1 fruit fly cellular context compared by ENCODE assay signal in genomic region chr3L:3928205-3928942, dm6.
TF ChIP-seq lines count a peak whose summit lies in the region.

No protein-coding gene starts in this region.

TF ChIP-seq in whole organism, embryonic, 481 proteins besides CTCF, POLR2A, EP300 and RAD21 (continued from another document and continues in another):
- TF ChIP-seq nau (GFP tag; optimal IDR thresholded peaks at IDR 0.05; lab: Kevin White, UChicago) (peak; percentile 77), CG30403 (GFP tag; optimal IDR thresholded peaks at IDR 0.05; lab: Kevin White, UChicago) (peak; percentile 85), TFAM (GFP tag; optimal IDR thresholded peaks at IDR 0.05; lab: Kevin White, UChicago) (no peak), br (optimal IDR thresholded peaks at IDR 0.05; lab: Kevin White, UChicago) (no peak), en (GFP tag; optimal IDR thresholded peaks at IDR 0.05; lab: Kevin White, UChicago) (peak; percentile 41), bab2 (GFP tag; optimal IDR thresholded peaks at IDR 0.05; lab: Kevin White, UChicago) (peak; percentile 89), CG17612 (GFP tag; IDR thresholded peaks at IDR 0.05; lab: Robert Waterston, UW) (peak; percentile 71; the same call in 1 of the 2 replicates), CG13296 (GFP tag; optimal IDR thresholded peaks at IDR 0.05; lab: Kevin White, UChicago) (peak; percentile 89), CG11085 (GFP tag; IDR thresholded peaks at IDR 0.05; lab: Robert Waterston, UW) (peak; percentile 81), hth (optimal IDR thresholded peaks at IDR 0.05; lab: Kevin White, UChicago) (no peak), CG16779 (GFP tag; IDR thresholded peaks at IDR 0.05; lab: Robert Waterston, UW) (peak; percentile 80), Dp (GFP tag; optimal IDR thresholded peaks at IDR 0.05; lab: Kevin White, UChicago) (no peak), gcm2 (GFP tag; optimal IDR thresholded peaks at IDR 0.05; lab: Kevin White, UChicago) (peak; percentile 57), crc (GFP tag; optimal IDR thresholded peaks at IDR 0.05; lab: Kevin White, UChicago) (peak; percentile 82), toy (GFP tag; IDR thresholded peaks at IDR 0.05; lab: Robert Waterston, UW) (peak; percentile 78), C15 (GFP tag; IDR thresholded peaks at IDR 0.05; lab: Robert Waterston, UW) (peak; percentile 72; the same call in 1 of the 3 replicates), exex (tag; optimal IDR thresholded peaks at IDR 0.05; lab: Kevin White, UChicago) (peak; percentile 92), lola (GFP tag; optimal IDR thresholded peaks at IDR 0.05; lab: Kevin White, UChicago) (no peak), CG10147 (GFP tag; optimal IDR thresholded peaks at IDR 0.05; lab: Kevin White, UChicago) (peak; percentile 83), Atf6 (GFP tag; IDR thresholded peaks at IDR 0.05; lab: Robert Waterston, UW) (peak; percentile 96), CG7839 (tag; optimal IDR thresholded peaks at IDR 0.05; lab: Kevin White, UChicago) (peak; percentile 91), ap (GFP tag; IDR thresholded peaks at IDR 0.05; lab: Robert Waterston, UW) (peak; percentile 73), CG5180 (GFP tag; optimal IDR thresholded peaks at IDR 0.05; lab: Kevin White, UChicago) (peak; percentile 46), CG13123 (GFP tag; optimal IDR thresholded peaks at IDR 0.05; lab: Kevin White, UChicago) (peak; percentile 72), Oaz (GFP tag; IDR thresholded peaks at IDR 0.05; lab: Robert Waterston, UW) (peak; percentile 86), CG34422 (GFP tag; IDR thresholded peaks at IDR 0.05; lab: Robert Waterston, UW) (peak; percentile 83), nerfin-1 (tag; optimal IDR thresholded peaks at IDR 0.05; lab: Kevin White, UChicago) (peak; percentile 62), HLHmδ (GFP tag; optimal IDR thresholded peaks at IDR 0.05; lab: Kevin White, UChicago) (no peak), CG43689 (GFP tag; IDR thresholded peaks at IDR 0.05; lab: Robert Waterston, UW) (peak; percentile 75), CG2116 (GFP tag; optimal IDR thresholded peaks at IDR 0.05; lab: Kevin White, UChicago) (peak; percentile 45), vvl (GFP tag; IDR thresholded peaks at IDR 0.05; lab: Robert Waterston, UW) (peak; percentile 91), H15 (GFP tag; IDR thresholded peaks at IDR 0.05; lab: Robert Waterston, UW) (peak; percentile 76; the same call in 2 of the 3 replicates), lmd (GFP tag; IDR thresholded peaks at IDR 0.05; lab: Robert Waterston, UW) (peak; percentile 88), CG14014 (GFP tag; IDR thresholded peaks at IDR 0.05; lab: Robert Waterston, UW) (peak; percentile 94), knrl (GFP tag; IDR thresholded peaks at IDR 0.05; lab: Robert Waterston, UW; ENCODE audit: partially characterized antibody) (no peak), grau (tag; optimal IDR thresholded peaks at IDR 0.05; lab: Kevin White, UChicago) (peak; percentile 89), CG6683 (GFP tag; optimal IDR thresholded peaks at IDR 0.05; lab: Kevin White, UChicago) (peak; percentile 77), CG15073 (GFP tag; optimal IDR thresholded peaks at IDR 0.05; lab: Kevin White, UChicago) (no peak), abd-A (tag; optimal IDR thresholded peaks at IDR 0.05; lab: Kevin White, UChicago) (peak; percentile 16), sens (GFP tag; lab: Kevin White, UChicago) (peak; percentile 95), CG15696 (tag; optimal IDR thresholded peaks at IDR 0.05; lab: Kevin White, UChicago) (peak; percentile 50), CG7928 (GFP tag; optimal IDR thresholded peaks at IDR 0.05; lab: Kevin White, UChicago) (peak; percentile 57), mld (GFP tag; IDR thresholded peaks at IDR 0.05; lab: Robert Waterston, UW; ENCODE audit: partially characterized antibody) (no peak), CG6654 (GFP tag; optimal IDR thresholded peaks at IDR 0.05; lab: Kevin White, UChicago) (peak; percentile 49), CG31388 (GFP tag; optimal IDR thresholded peaks at IDR 0.05; lab: Kevin White, UChicago) (peak; percentile 35), CG31441 (GFP tag; IDR thresholded peaks at IDR 0.05; lab: Robert Waterston, UW) (peak; percentile 69), ato (GFP tag; IDR thresholded peaks at IDR 0.05; lab: Robert Waterston, UW; ENCODE audit: partially characterized antibody) (no peak), CG4617 (GFP tag; optimal IDR thresholded peaks at IDR 0.05; lab: Kevin White, UChicago; ENCODE audit: borderline replicate concordance) (peak; percentile 22), Hsf (GFP tag; optimal IDR thresholded peaks at IDR 0.05; lab: Kevin White, UChicago) (peak; percentile 88), onecut (GFP tag; IDR thresholded peaks at IDR 0.05; lab: Robert Waterston, UW) (peak; percentile 72), CG10959 (GFP tag; IDR thresholded peaks at IDR 0.05; lab: Robert Waterston, UW) (peak; percentile 47; the same call in 1 of the 2 replicates), MESR4 (GFP tag; optimal IDR thresholded peaks at IDR 0.05; lab: Kevin White, UChicago) (peak; percentile 9), ems (GFP tag; optimal IDR thresholded peaks at IDR 0.05; lab: Kevin White, UChicago) (peak; percentile 73), pb (GFP tag; optimal IDR thresholded peaks at IDR 0.05; lab: Kevin White, UChicago) (peak; percentile 41), CrebB (tag; optimal IDR thresholded peaks at IDR 0.05; lab: Kevin White, UChicago) (peak; percentile 85), CG6765 (GFP tag; optimal IDR thresholded peaks at IDR 0.05; lab: Kevin White, UChicago) (peak; percentile 81), Nf-YB (GFP tag; optimal IDR thresholded peaks at IDR 0.05; lab: Kevin White, UChicago) (peak; percentile 59), CG14667 (GFP tag; IDR thresholded peaks at IDR 0.05; lab: Robert Waterston, UW) (peak; percentile 73), sim (GFP tag; IDR thresholded peaks at IDR 0.05; lab: Robert Waterston, UW) (no peak; the same call in 1 of the 2 replicates), CG11456 (GFP tag; IDR thresholded peaks at IDR 0.05; lab: Robert Waterston, UW) (peak; percentile 90), dpn (GFP tag; optimal IDR thresholded peaks at IDR 0.05; lab: Kevin White, UChicago) (peak; percentile 86 to 89), stc (GFP tag; IDR thresholded peaks at IDR 0.05; lab: Robert Waterston, UW) (peak; percentile 83), CG13624 (GFP tag; optimal IDR thresholded peaks at IDR 0.05; lab: Kevin White, UChicago) (peak; percentile 95), ro (GFP tag; IDR thresholded peaks at IDR 0.05; lab: Robert Waterston, UW) (peak; percentile 40), CG9932 (GFP tag; IDR thresholded peaks at IDR 0.05; lab: Robert Waterston, UW) (peak; percentile 90), vnd (GFP tag; IDR thresholded peaks at IDR 0.05; lab: Robert Waterston, UW; ENCODE audit: partially characterized antibody) (no peak), slp2 (GFP tag; optimal IDR thresholded peaks at IDR 0.05; lab: Kevin White, UChicago) (peak; percentile 66), CG16863 (GFP tag; optimal IDR thresholded peaks at IDR 0.05; lab: Kevin White, UChicago) (peak; percentile 83), Dip3 (GFP tag; optimal IDR thresholded peaks at IDR 0.05; lab: Kevin White, UChicago) (peak; percentile 89), Fer1 (GFP tag; optimal IDR thresholded peaks at IDR 0.05; lab: Kevin White, UChicago) (peak; percentile 93), Usf (GFP tag; optimal IDR thresholded peaks at IDR 0.05; lab: Kevin White, UChicago) (peak; percentile 74), nom (GFP tag; optimal IDR thresholded peaks at IDR 0.05; lab: Kevin White, UChicago) (no peak), sens-2 (GFP tag; IDR thresholded peaks at IDR 0.05; lab: Robert Waterston, UW) (peak; percentile 78), Neu2 (GFP tag; optimal IDR thresholded peaks at IDR 0.05; lab: Kevin White, UChicago; ENCODE audit: borderline replicate concordance) (no peak), CG32532 (GFP tag; IDR thresholded peaks at IDR 0.05; lab: Robert Waterston, UW) (peak; percentile 92), CG32772 (GFP tag; IDR thresholded peaks at IDR 0.05; lab: Robert Waterston, UW) (peak; percentile 78), CG3163 (GFP tag; optimal IDR thresholded peaks at IDR 0.05; lab: Kevin White, UChicago) (peak; percentile 67), fru (optimal IDR thresholded peaks at IDR 0.05; lab: Kevin White, UChicago) (no peak), pfk (GFP tag; optimal IDR thresholded peaks at IDR 0.05; lab: Kevin White, UChicago) (no peak), eve (GFP tag; optimal IDR thresholded peaks at IDR 0.05; lab: Kevin White, UChicago) (peak in 1 of 2 experiments; percentile 88), Dref (GFP tag; IDR thresholded peaks at IDR 0.05; lab: Robert Waterston, UW) (no peak), B-H2 (GFP tag; optimal IDR thresholded peaks at IDR 0.05; lab: Kevin White, UChicago) (peak; percentile 95), Hr3 (GFP tag; optimal IDR thresholded peaks at IDR 0.05; lab: Kevin White, UChicago) (peak; percentile 78), CG34376 (GFP tag; optimal IDR thresholded peaks at IDR 0.05; lab: Kevin White, UChicago) (peak; percentile 85), al (GFP tag; IDR thresholded peaks at IDR 0.05; lab: Robert Waterston, UW) (peak; percentile 84), Dll (GFP tag; IDR thresholded peaks at IDR 0.05; lab: Robert Waterston, UW; ENCODE audit: partially characterized antibody) (no peak), Sox100B (GFP tag; optimal IDR thresholded peaks at IDR 0.05; lab: Kevin White, UChicago) (peak; percentile 66), MBD-R2 (GFP tag; IDR thresholded peaks at IDR 0.05; lab: Robert Waterston, UW) (peak; percentile 83; the same call in 1 of the 2 replicates), Six4 (GFP tag; optimal IDR thresholded peaks at IDR 0.05; lab: Kevin White, UChicago) (peak; percentile 55), maf-S (GFP tag; optimal IDR thresholded peaks at IDR 0.05; lab: Kevin White, UChicago) (peak; percentile 85), Hr78 (GFP tag; optimal IDR thresholded peaks at IDR 0.05; lab: Kevin White, UChicago) (no peak), tio (GFP tag; optimal IDR thresholded peaks at IDR 0.05; lab: Kevin White, UChicago) (peak; percentile 79), Trl (optimal IDR thresholded peaks at IDR 0.05; lab: Kevin White, UChicago) (no peak), Trl (GFP tag; optimal IDR thresholded peaks at IDR 0.05; lab: Kevin White, UChicago) (peak; percentile 81), pum (GFP tag; optimal IDR thresholded peaks at IDR 0.05; lab: Kevin White, UChicago) (peak; percentile 69), CG34224 (GFP tag; IDR thresholded peaks at IDR 0.05; lab: Robert Waterston, UW; ENCODE audit: partially characterized antibody) (no peak), Doc2 (GFP tag; IDR thresholded peaks at IDR 0.05; lab: Robert Waterston, UW) (peak; percentile 50; the same call in 1 of the 2 replicates), CG2199 (GFP tag; IDR thresholded peaks at IDR 0.05; lab: Robert Waterston, UW) (no peak), fu2 (GFP tag; optimal IDR thresholded peaks at IDR 0.05; lab: Kevin White, UChicago) (peak; percentile 90), CG2889 (GFP tag; IDR thresholded peaks at IDR 0.05; lab: Robert Waterston, UW) (peak; percentile 89), unc-4 (GFP tag; IDR thresholded peaks at IDR 0.05; lab: Robert Waterston, UW; ENCODE audit: partially characterized antibody) (no peak), Hey (tag; optimal IDR thresholded peaks at IDR 0.05; lab: Kevin White, UChicago) (peak; percentile 78), run (tag; optimal IDR thresholded peaks at IDR 0.05; lab: Kevin White, UChicago) (peak; percentile 54), zfh1 (GFP tag; IDR thresholded peaks at IDR 0.05; lab: Robert Waterston, UW) (peak; percentile 71; the same call in 2 of the 3 replicates), Sry-δ (GFP tag; optimal IDR thresholded peaks at IDR 0.05; lab: Kevin White, UChicago) (peak; percentile 43), luna (GFP tag; optimal IDR thresholded peaks at IDR 0.05; lab: Kevin White, UChicago) (peak; percentile 59), Fer2 (tag; optimal IDR thresholded peaks at IDR 0.05; lab: Kevin White, UChicago) (peak; percentile 83), CG18476 (GFP tag; optimal IDR thresholded peaks at IDR 0.05; lab: Kevin White, UChicago) (peak; percentile 78), kni (GFP tag; optimal IDR thresholded peaks at IDR 0.05; lab: Kevin White, UChicago) (no peak), Atf3 (GFP tag; optimal IDR thresholded peaks at IDR 0.05; lab: Kevin White, UChicago) (peak; percentile 64), CG5953 (GFP tag; IDR thresholded peaks at IDR 0.05; lab: Robert Waterston, UW) (peak; percentile 66; the same call in 1 of the 2 replicates), CG31365 (tag; optimal IDR thresholded peaks at IDR 0.05; lab: Kevin White, UChicago) (peak; percentile 51), CG4360 (GFP tag; IDR thresholded peaks at IDR 0.05; lab: Robert Waterston, UW) (no peak), pho (GFP tag; optimal IDR thresholded peaks at IDR 0.05; lab: Kevin White, UChicago) (peak; percentile 94), CG10565 (GFP tag; optimal IDR thresholded peaks at IDR 0.05; lab: Kevin White, UChicago) (no peak), bcd (GFP tag; optimal IDR thresholded peaks at IDR 0.05; lab: Kevin White, UChicago) (peak; percentile 85), zen2 (GFP tag; IDR thresholded peaks at IDR 0.05; lab: Robert Waterston, UW; ENCODE audit: partially characterized antibody) (no peak), Hr39 (optimal IDR thresholded peaks at IDR 0.05; lab: Kevin White, UChicago) (no peak), Aef1 (GFP tag; IDR thresholded peaks at IDR 0.05; lab: Robert Waterston, UW) (peak; percentile 87), Ets97D (GFP tag; optimal IDR thresholded peaks at IDR 0.05; lab: Kevin White, UChicago) (peak; percentile 55), dmrt99B (tag; optimal IDR thresholded peaks at IDR 0.05; lab: Kevin White, UChicago) (peak; percentile 85), gsb (GFP tag; IDR thresholded peaks at IDR 0.05; lab: Robert Waterston, UW) (peak; percentile 81), nerfin-2 (GFP tag; IDR thresholded peaks at IDR 0.05; lab: Robert Waterston, UW; ENCODE audit: partially characterized antibody) (no peak), lilli (GFP tag; optimal IDR thresholded peaks at IDR 0.05; lab: Kevin White, UChicago) (peak; percentile 95), dimm (GFP tag; IDR thresholded peaks at IDR 0.05; lab: Robert Waterston, UW) (peak; percentile 47; the same call in 1 of the 2 replicates), Myb (GFP tag; optimal IDR thresholded peaks at IDR 0.05; lab: Kevin White, UChicago) (peak; percentile 73), CG11093 (GFP tag; IDR thresholded peaks at IDR 0.05; lab: Robert Waterston, UW) (peak; percentile 68; the same call in 2 of the 3 replicates), gsb-n (tag; optimal IDR thresholded peaks at IDR 0.05; lab: Kevin White, UChicago) (no peak), ranshi (GFP tag; IDR thresholded peaks at IDR 0.05; lab: Robert Waterston, UW) (peak; percentile 85), CG10543 (GFP tag; optimal IDR thresholded peaks at IDR 0.05; lab: Kevin White, UChicago) (peak; percentile 88), CG4404 (GFP tag; IDR thresholded peaks at IDR 0.05; lab: Robert Waterston, UW) (peak; percentile 66)
